Worm (Caenorhabditis elegans): ENCODE measurements around the gene cyp-37A1.
A peak's percentile ranks its signal among the peaks of the same experiment; 100 is the strongest.

DNA sequence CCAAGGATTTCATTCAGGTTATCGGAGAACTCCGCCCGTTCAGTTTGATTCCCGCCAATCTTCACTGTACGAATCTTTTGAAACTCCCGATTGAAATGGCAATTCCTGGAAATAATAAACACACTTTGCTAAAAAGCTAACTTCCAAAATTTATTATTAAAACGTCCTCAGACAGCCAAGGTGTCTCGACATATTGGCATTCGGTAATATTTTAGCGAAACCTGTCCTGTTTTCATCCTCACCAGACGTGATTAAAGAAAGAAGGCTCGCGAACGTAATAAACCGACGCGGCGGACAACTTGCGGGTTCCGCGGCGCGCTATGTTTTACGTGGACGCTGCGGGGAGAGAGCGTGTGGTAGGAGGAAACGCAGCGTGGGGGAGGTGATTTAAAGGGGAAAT, 1.4 kb upstream of the cyp-37A1 start:
- TF ChIP-seq ama-1 (optimal IDR thresholded peaks at IDR 0.05) (peak; percentile 78), tbx-37 (GFP tag; conservative IDR thresholded peaks at IDR 0.05) (no peak), ets-7 (tag; optimal IDR thresholded peaks at IDR 0.05) (no peak), flt-1 (GFP tag; IDR thresholded peaks at IDR 0.05) (no peak), sea-1 (GFP tag; conservative IDR thresholded peaks at IDR 0.05) (no peak), hmg-4 (GFP tag; optimal IDR thresholded peaks at IDR 0.05) (peak; percentile 68), ceh-36 (tag; optimal IDR thresholded peaks at IDR 0.05) (no peak)
